Worm (Caenorhabditis elegans) whole organism, mixed stage, embryonic: ENCODE measurements around the gene arrd-19.

Experiments used
- blmp-1 ChIP-seq: fragments of 150-350 bp; optimal IDR thresholded peaks from 2 replicates; lab custom pipeline; 2014; ENCODE audit warnings: missing biosample characterization, missing genetic modification characterization
- elt-3 ChIP-seq: fragments of 150-350 bp; optimal IDR thresholded peaks from 2 replicates; lab custom pipeline; 2014; ENCODE audit warnings: missing biosample characterization, missing genetic modification characterization
- flh-1 ChIP-seq: fragments of 200-800 bp; sonication (Bioruptor generic); optimal IDR thresholded peaks from 2 replicates; lab custom pipeline; 2018; ENCODE audit warnings: mild to moderate bottlenecking, missing genetic modification characterization, moderate library complexity, missing compliant biosample characterization

DNA sequence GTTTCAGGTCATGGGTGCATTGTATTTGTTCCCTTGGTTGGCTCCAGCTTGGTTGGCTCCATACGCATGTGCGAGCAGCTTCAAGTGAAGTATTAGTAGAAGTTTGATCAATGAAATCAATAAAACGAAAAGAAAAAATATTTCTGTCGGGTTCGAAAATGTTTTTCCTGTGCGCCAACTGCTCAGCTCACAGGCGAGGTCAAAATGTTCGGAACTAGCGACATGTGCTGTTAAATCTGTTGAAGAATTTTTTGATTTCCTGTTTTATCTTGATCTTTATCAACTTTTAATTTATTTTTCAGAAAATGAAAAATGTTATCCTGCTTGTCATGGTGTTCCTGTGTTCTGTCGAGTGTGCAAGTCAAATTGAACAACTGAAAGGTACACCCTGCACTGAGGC, 33.8 kb downstream of the arrd-19 start, which contains the start of gene T28A11.25:
- TF ChIP-seq elt-3 (tag; lab: Kevin White, UChicago) (no peak), flh-1 (GFP tag; lab: Kevin White, UChicago) (no peak), blmp-1 (no peak)
